Worm (Caenorhabditis elegans) whole organism, mixed stage, embryonic: ENCODE data around the gene saeg-2.

Source experiments
- M03D4.4 ChIP-seq: sonication (generic microtip); optimal IDR thresholded peaks from 2 replicates; lab custom pipeline; 2017; ENCODE audit warnings: mild to moderate bottlenecking, missing genetic modification characterization, missing compliant biosample characterization
- drap-1 ChIP-seq: fragments of 200-800 bp; sonication (Bioruptor generic); optimal IDR thresholded peaks from 3 replicates; lab custom pipeline; 2018; ENCODE audit warnings: mild to moderate bottlenecking, missing genetic modification characterization, missing compliant biosample characterization
- elt-1 ChIP-seq: sonication (generic microtip); optimal IDR thresholded peaks from 2 replicates; lab custom pipeline; 2017; ENCODE audit warnings: missing genetic modification characterization, mild to moderate bottlenecking, missing compliant biosample characterization, antibody characterized with exemption, moderate library complexity, borderline replicate concordance; ENCODE audit not compliant: insufficient read depth
- elt-3 ChIP-seq: fragments of 150-350 bp; optimal IDR thresholded peaks from 2 replicates; lab custom pipeline; 2014; ENCODE audit warnings: missing biosample characterization, missing genetic modification characterization
- ham-2 ChIP-seq: fragments of 200-800 bp; sonication (Bioruptor generic); optimal IDR thresholded peaks from 2 replicates; lab custom pipeline; 2018; ENCODE audit warnings: mild to moderate bottlenecking, missing genetic modification characterization, missing compliant biosample characterization
- lsy-2 ChIP-seq: fragments of 150-350 bp; optimal IDR thresholded peaks from 2 replicates; lab custom pipeline; 2014; ENCODE audit warnings: missing biosample characterization, missing genetic modification characterization
- mab-5 ChIP-seq: fragments of 150-350 bp; optimal IDR thresholded peaks from 2 replicates; lab custom pipeline; 2014; ENCODE audit warnings: missing biosample characterization, missing genetic modification characterization
- nhr-237 ChIP-seq: fragments of 150-350 bp; optimal IDR thresholded peaks from 2 replicates; lab custom pipeline; 2014; ENCODE audit warnings: missing biosample characterization, missing genetic modification characterization
- nhr-76 ChIP-seq: sonication (generic microtip); optimal IDR thresholded peaks from 2 replicates; lab custom pipeline; 2017; ENCODE audit warnings: missing biosample characterization, missing genetic modification characterization
- snpc-4 ChIP-seq: fragments of 150-350 bp; optimal IDR thresholded peaks from 2 replicates; lab custom pipeline; 2014; ENCODE audit warnings: missing biosample characterization, missing genetic modification characterization
- unc-120 ChIP-seq: sonication (generic microtip); optimal IDR thresholded peaks from 2 replicates; lab custom pipeline; 2017; ENCODE audit warnings: missing genetic modification characterization, missing compliant biosample characterization; ENCODE audit not compliant: poor library complexity, severe bottlenecking
- unc-62 ChIP-seq: fragments of 150-350 bp; optimal IDR thresholded peaks from 2 replicates; lab custom pipeline; 2014; ENCODE audit warnings: missing biosample characterization, missing genetic modification reagents, missing genetic modification characterization

DNA sequence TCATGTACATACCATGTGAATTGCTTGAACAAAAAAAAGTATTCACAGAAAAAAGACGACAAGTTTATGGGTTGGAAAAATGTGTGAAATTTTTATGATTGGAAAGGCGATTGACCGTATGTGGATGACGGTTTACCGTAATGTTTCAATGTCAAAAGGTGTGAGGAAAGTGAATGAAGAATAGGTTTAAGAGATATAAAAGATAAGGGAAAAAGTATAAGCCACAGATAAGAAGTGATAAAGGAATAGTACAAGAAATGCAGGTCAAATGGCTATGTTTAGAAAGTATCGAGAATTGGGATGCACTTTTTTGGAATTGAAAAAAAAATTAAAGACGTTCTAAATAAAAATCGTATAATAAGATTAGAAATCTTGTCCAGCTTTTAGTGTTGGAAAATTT, 37.6 kb downstream of the saeg-2 start:
- TF ChIP-seq lsy-2 (tag; lab: Kevin White, UChicago) (no peak), snpc-4 (tag; lab: Kevin White, UChicago) (no peak), unc-62 (no peak), unc-120 (no peak), nhr-76 (tag; lab: Kevin White, UChicago) (no peak), M03D4.4 (tag; lab: Kevin White, UChicago) (no peak), elt-3 (no peak), ham-2 (GFP tag; lab: Kevin White, UChicago) (no peak), drap-1 (GFP tag; lab: Kevin White, UChicago) (no peak), nhr-237 (tag; lab: Kevin White, UChicago) (no peak), elt-1 (tag; lab: Kevin White, UChicago) (no peak), mab-5 (tag; lab: Kevin White, UChicago) (no peak)
